Fruit fly (Drosophila melanogaster): ENCODE data around the gene Acer.

Gene Acer

DNA sequence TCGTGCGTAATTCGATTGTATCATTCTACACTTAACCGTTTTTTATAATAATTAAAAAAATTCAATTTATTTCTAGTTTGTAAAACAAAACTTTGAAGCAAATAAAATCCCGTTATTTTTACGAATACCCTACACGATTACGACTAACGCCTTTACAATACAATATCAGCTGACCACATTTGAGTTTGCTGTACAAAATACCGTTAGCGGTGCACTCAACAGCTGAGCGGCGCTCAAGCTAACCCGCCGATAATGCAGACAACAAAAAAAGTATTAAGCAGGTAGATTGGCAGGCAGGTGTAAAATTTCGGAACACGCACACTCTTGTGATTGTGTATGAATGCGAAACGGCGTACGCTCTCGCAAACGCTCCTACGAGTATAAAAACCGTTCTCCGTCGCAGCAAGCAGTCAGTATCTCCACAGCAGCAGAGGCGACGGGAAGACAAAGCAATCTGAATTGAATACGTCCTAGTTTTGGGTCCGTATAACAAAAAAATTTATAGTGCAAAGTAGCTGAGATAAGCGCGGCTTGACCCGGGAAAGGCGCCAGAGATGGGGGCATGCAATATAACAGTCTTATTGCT lies at the start of gene Acer (continued):
- peak; percentile 78 for TF ChIP-seq ac (GFP tag; optimal IDR thresholded peaks at IDR 0.05)
- no peak for TF ChIP-seq bab2 (GFP tag; optimal IDR thresholded peaks at IDR 0.05)
- no peak for TF ChIP-seq CG11093 (GFP tag; IDR thresholded peaks at IDR 0.05)
- TF ChIP-seq CG9932 (GFP tag; IDR thresholded peaks at IDR 0.05) = no peak
- no peak for TF ChIP-seq CG4404 (GFP tag; IDR thresholded peaks at IDR 0.05)
- TF ChIP-seq luna (GFP tag; optimal IDR thresholded peaks at IDR 0.05) = no peak
- TF ChIP-seq CG8089 (GFP tag; optimal IDR thresholded peaks at IDR 0.05) = no peak
- TF ChIP-seq CG6175 (GFP tag; IDR thresholded peaks at IDR 0.05) = no peak
- TF ChIP-seq cas (GFP tag; IDR thresholded peaks at IDR 0.05) = no peak
- no peak for TF ChIP-seq CG10959 (GFP tag; IDR thresholded peaks at IDR 0.05)
- no peak for TF ChIP-seq MTF-1 (GFP tag; optimal IDR thresholded peaks at IDR 0.05; ENCODE audit: borderline replicate concordance)
- no peak for TF ChIP-seq al (GFP tag; IDR thresholded peaks at IDR 0.05)
- TF ChIP-seq Max (GFP tag; optimal IDR thresholded peaks at IDR 0.05) = no peak
- no peak for TF ChIP-seq Blimp-1 (GFP tag; optimal IDR thresholded peaks at IDR 0.05)
- TF ChIP-seq trh (GFP tag; optimal IDR thresholded peaks at IDR 0.05) = no peak
- no peak for TF ChIP-seq gce (GFP tag; IDR thresholded peaks at IDR 0.05)
- no peak for TF ChIP-seq Gug (GFP tag; IDR thresholded peaks at IDR 0.05)
- 0 out of 3 replicates have a peak, but pooled peaks have one; percentile 29 for TF ChIP-seq knrl (GFP tag; IDR thresholded peaks at IDR 0.05; ENCODE audit: partially characterized antibody)
- no peak for TF ChIP-seq fru (optimal IDR thresholded peaks at IDR 0.05)
- no peak for TF ChIP-seq CG8765 (GFP tag; IDR thresholded peaks at IDR 0.05)
- TF ChIP-seq mld (GFP tag; IDR thresholded peaks at IDR 0.05; ENCODE audit: partially characterized antibody) = no peak
- no peak for TF ChIP-seq CG3065 (GFP tag; optimal IDR thresholded peaks at IDR 0.05)
- TF ChIP-seq exex (tag; optimal IDR thresholded peaks at IDR 0.05) = no peak
- TF ChIP-seq lmd (GFP tag; IDR thresholded peaks at IDR 0.05) = no peak
- TF ChIP-seq CG10565 (GFP tag; optimal IDR thresholded peaks at IDR 0.05) = no peak
- TF ChIP-seq sisA (GFP tag; IDR thresholded peaks at IDR 0.05) = no peak
- no peak for TF ChIP-seq salm (tag; optimal IDR thresholded peaks at IDR 0.05)
- no peak for TF ChIP-seq Sry-β (GFP tag; optimal IDR thresholded peaks at IDR 0.05)
- TF ChIP-seq schlank (tag; optimal IDR thresholded peaks at IDR 0.05) = no peak
- no peak for TF ChIP-seq klu (GFP tag; IDR thresholded peaks at IDR 0.05)
- TF ChIP-seq CG13296 (GFP tag; optimal IDR thresholded peaks at IDR 0.05) = peak; percentile 22
- no peak for TF ChIP-seq CG17802 (tag; optimal IDR thresholded peaks at IDR 0.05)
- TF ChIP-seq NFAT (GFP tag; IDR thresholded peaks at IDR 0.05) = no peak
- TF ChIP-seq GATAe (GFP tag; conservative IDR thresholded peaks at IDR 0.05) = no peak
- peak; percentile 5 for TF ChIP-seq CG17385 (GFP tag; optimal IDR thresholded peaks at IDR 0.05)
- TF ChIP-seq CG4730 (GFP tag; IDR thresholded peaks at IDR 0.05) = no peak
- no peak for TF ChIP-seq jumu (GFP tag; optimal IDR thresholded peaks at IDR 0.05)
- no peak for TF ChIP-seq fd96Cb (tag; optimal IDR thresholded peaks at IDR 0.05)
- TF ChIP-seq dati (GFP tag; IDR thresholded peaks at IDR 0.05) = no peak
- TF ChIP-seq CG5953 (GFP tag; IDR thresholded peaks at IDR 0.05) = no peak
- no peak for TF ChIP-seq CG7839 (tag; optimal IDR thresholded peaks at IDR 0.05)
- TF ChIP-seq CG7963 (GFP tag; IDR thresholded peaks at IDR 0.05; ENCODE audit: partially characterized antibody) = no peak
- no peak for TF ChIP-seq sim (GFP tag; IDR thresholded peaks at IDR 0.05)
- TF ChIP-seq Hr51 (GFP tag; optimal IDR thresholded peaks at IDR 0.05) = no peak
- no peak; the same call in 2 of the 3 replicates for TF ChIP-seq tgo (GFP tag; IDR thresholded peaks at IDR 0.05)
- no peak for TF ChIP-seq CG17612 (GFP tag; IDR thresholded peaks at IDR 0.05)
- TF ChIP-seq CG12104 (GFP tag; optimal IDR thresholded peaks at IDR 0.05) = no peak
- TF ChIP-seq bcd (GFP tag; optimal IDR thresholded peaks at IDR 0.05) = no peak
- no peak for TF ChIP-seq aop (GFP tag; IDR thresholded peaks at IDR 0.05)
- no peak for TF ChIP-seq Ssrp (tag; optimal IDR thresholded peaks at IDR 0.05)
- peak; percentile 39 for TF ChIP-seq gfzf (GFP tag; optimal IDR thresholded peaks at IDR 0.05)
- no peak for TF ChIP-seq CG42726 (GFP tag; IDR thresholded peaks at IDR 0.05; ENCODE audit: partially characterized antibody)
